Fruit fly (Drosophila melanogaster) whole organism, embryonic: ENCODE measurements around the gene CG14778.

Source experiments
- Antp ChIP-seq: fragments of 200-800 bp; sonication (Bioruptor generic); optimal IDR thresholded peaks from 3 replicates; lab custom pipeline; 2016; ENCODE audit warnings: missing biosample characterization, missing genetic modification characterization
- Atf-2 ChIP-seq: fragments of 200-800 bp; sonication (Bioruptor generic); optimal IDR thresholded peaks from 2 replicates; lab custom pipeline; 2016; ENCODE audit warnings: missing biosample characterization, missing genetic modification characterization
- Atf3 ChIP-seq: fragments of 200-800 bp; sonication (Bioruptor generic); optimal IDR thresholded peaks from 3 replicates; lab custom pipeline; 2016; ENCODE audit warnings: missing biosample characterization, missing genetic modification characterization
- B-H2 ChIP-seq: fragments of 200-800 bp; sonication (Bioruptor generic); optimal IDR thresholded peaks from 2 replicates; lab custom pipeline; 2018; ENCODE audit warnings: missing biosample characterization, mild to moderate bottlenecking, missing genetic modification characterization
- BEAF-32 ChIP-seq: fragments of 200-800 bp; sonication (Bioruptor generic); optimal IDR thresholded peaks from 3 replicates; lab custom pipeline; 2017; ENCODE audit warnings: missing biosample characterization, missing genetic modification characterization, mild to moderate bottlenecking, moderate library complexity, missing genetic modification reagents
- CG10366 ChIP-seq: fragments of 200-800 bp; sonication (Bioruptor generic); IDR thresholded peaks from 2 replicates; pipeline ENCODE4 v1.3.6; 2022; ENCODE audit warnings: missing biosample characterization, missing genetic modification characterization
- CG11398 ChIP-seq: fragments of 200-800 bp; sonication (Bioruptor generic); optimal IDR thresholded peaks from 2 replicates; lab custom pipeline; 2016; ENCODE audit warnings: missing biosample characterization, missing genetic modification characterization
- CG13775 ChIP-seq: fragments of 200-800 bp; sonication (Bioruptor generic); optimal IDR thresholded peaks from 3 replicates; lab custom pipeline; 2017; ENCODE audit warnings: missing biosample characterization, mild to moderate bottlenecking, missing genetic modification characterization
- CG14014 ChIP-seq: fragments of 200-800 bp; sonication (Bioruptor generic); IDR thresholded peaks from 2 replicates; pipeline ENCODE4 v1.3.6; 2022; ENCODE audit warnings: missing biosample characterization, missing genetic modification characterization
- CG14965 ChIP-seq: fragments of 200-800 bp; sonication (Bioruptor generic); optimal IDR thresholded peaks from 2 replicates; lab custom pipeline; 2016; ENCODE audit warnings: missing biosample characterization, missing genetic modification characterization, borderline replicate concordance
- CG15514 ChIP-seq: fragments of 200-800 bp; sonication (Bioruptor generic); optimal IDR thresholded peaks from 3 replicates; lab custom pipeline; 2017; ENCODE audit warnings: missing biosample characterization, missing genetic modification characterization, mild to moderate bottlenecking, moderate library complexity, missing genetic modification reagents
- CG17912 ChIP-seq: fragments of 200-800 bp; sonication (Bioruptor generic); optimal IDR thresholded peaks from 2 replicates; lab custom pipeline; 2018; ENCODE audit warnings: missing biosample characterization, mild to moderate bottlenecking, missing genetic modification characterization
- CG2678 ChIP-seq: fragments of 200-800 bp; sonication (Bioruptor generic); optimal IDR thresholded peaks from 3 replicates; lab custom pipeline; 2019; ENCODE audit warnings: missing biosample characterization, mild to moderate bottlenecking, missing genetic modification characterization, moderate library complexity
- CG30431 ChIP-seq: fragments of 200-800 bp; sonication (Bioruptor generic); optimal IDR thresholded peaks from 2 replicates; lab custom pipeline; 2017; ENCODE audit warnings: missing biosample characterization, missing genetic modification characterization
- CG32532 ChIP-seq: fragments of 200-800 bp; sonication (Bioruptor generic); IDR thresholded peaks from 2 replicates; pipeline ENCODE4 v1.3.6; 2022; ENCODE audit warnings: missing biosample characterization, missing genetic modification characterization
- CG33557 ChIP-seq: fragments of 200-800 bp; sonication (Bioruptor generic); optimal IDR thresholded peaks from 2 replicates; lab custom pipeline; 2019; ENCODE audit warnings: missing biosample characterization, mild to moderate bottlenecking, missing genetic modification characterization, moderate library complexity
- CG5953 ChIP-seq: fragments of 200-800 bp; sonication (Bioruptor generic); IDR thresholded peaks from 2 replicates; pipeline ENCODE4 v1.3.6; 2022; ENCODE audit warnings: missing biosample characterization, missing genetic modification characterization
- CG7928 ChIP-seq: fragments of 200-800 bp; sonication (Bioruptor generic); optimal IDR thresholded peaks from 2 replicates; lab custom pipeline; 2017; ENCODE audit warnings: missing biosample characterization, mild to moderate bottlenecking, missing genetic modification characterization
- CTCF ChIP-seq: fragments of 200-800 bp; sonication (Bioruptor generic); optimal IDR thresholded peaks from 2 replicates; lab custom pipeline; 2017; ENCODE audit warnings: missing biosample characterization, mild to moderate bottlenecking, missing genetic modification characterization, moderate library complexity
- Dfd ChIP-seq, 2 experiments: fragments of >200 bp; optimal IDR thresholded peaks; 2 replicates each; lab custom pipeline; 2017; ENCODE audit warnings: missing biosample characterization in 2 of 2, missing genetic modification characterization in 2 of 2
- Dll ChIP-seq: fragments of 200-800 bp; sonication (Bioruptor generic); IDR thresholded peaks from 4 replicates; pipeline ENCODE4 v1.3.6; 2022; ENCODE audit warnings: missing biosample characterization, missing genetic modification characterization; ENCODE audit not compliant: partially characterized antibody
- Doc3 ChIP-seq: fragments of 200-800 bp; sonication (Bioruptor generic); IDR thresholded peaks from 3 replicates; pipeline ENCODE4 v1.3.6; 2022; ENCODE audit warnings: missing biosample characterization, missing genetic modification characterization; ENCODE audit not compliant: partially characterized antibody
- Dp ChIP-seq: fragments of 200-800 bp; sonication (Bioruptor generic); optimal IDR thresholded peaks from 2 replicates; lab custom pipeline; 2018; ENCODE audit warnings: missing biosample characterization, mild to moderate bottlenecking, missing genetic modification characterization, moderate library complexity
- Ets65A ChIP-seq: fragments of 200-800 bp; sonication (Bioruptor generic); peaks from one replicate; lab custom pipeline; 2016; ENCODE audit warnings: missing biosample characterization, missing genetic modification characterization
- HmgD ChIP-seq: fragments of 200-800 bp; sonication (Bioruptor generic); optimal IDR thresholded peaks from 3 replicates; lab custom pipeline; 2016; ENCODE audit warnings: missing biosample characterization, missing genetic modification characterization
- Hr3 ChIP-seq: fragments of 200-800 bp; sonication (Bioruptor generic); optimal IDR thresholded peaks from 3 replicates; lab custom pipeline; 2016; ENCODE audit warnings: missing biosample characterization, missing genetic modification characterization
- Mad ChIP-seq: fragments of 200-800 bp; sonication (Bioruptor generic); optimal IDR thresholded peaks from 2 replicates; lab custom pipeline; 2016; ENCODE audit warnings: missing biosample characterization, missing genetic modification characterization
- Nf-YB ChIP-seq: fragments of 200-800 bp; sonication (Bioruptor generic); optimal IDR thresholded peaks from 3 replicates; lab custom pipeline; 2019; ENCODE audit warnings: missing biosample characterization, mild to moderate bottlenecking, missing genetic modification characterization, moderate library complexity
- NfI ChIP-seq: fragments of 200-800 bp; sonication (Bioruptor generic); optimal IDR thresholded peaks from 3 replicates; lab custom pipeline; 2018; ENCODE audit warnings: missing biosample characterization, mild to moderate bottlenecking, missing genetic modification characterization, moderate library complexity
- Ptx1 ChIP-seq: fragments of 200-800 bp; sonication (Bioruptor generic); IDR thresholded peaks from 2 replicates; pipeline ENCODE4 v1.3.6; 2022; ENCODE audit warnings: missing biosample characterization, missing genetic modification characterization
- abd-A ChIP-seq: fragments of 200-800 bp; sonication (Bioruptor generic); optimal IDR thresholded peaks from 3 replicates; lab custom pipeline; 2019; ENCODE audit warnings: missing biosample characterization, mild to moderate bottlenecking, missing genetic modification characterization, moderate library complexity
- ase ChIP-seq: fragments of 200-800 bp; sonication (Bioruptor generic); IDR thresholded peaks from 3 replicates; pipeline ENCODE4 v1.3.6; 2022; ENCODE audit warnings: missing biosample characterization, missing genetic modification characterization
- bcd ChIP-seq: fragments of 200-800 bp; sonication (Bioruptor generic); optimal IDR thresholded peaks from 2 replicates; lab custom pipeline; 2017; ENCODE audit warnings: missing biosample characterization, mild to moderate bottlenecking, missing genetic modification characterization
- bsh ChIP-seq, 2 experiments: fragments of 200-800 bp; sonication (Bioruptor generic); optimal IDR thresholded peaks; 2 replicates each; lab custom pipeline; 2017 to 2018; ENCODE audit warnings: mild to moderate bottlenecking in 2 of 2, missing biosample characterization in 2 of 2, missing genetic modification characterization in 2 of 2, moderate library complexity in 1 of 2
- chm ChIP-seq: fragments of 200-800 bp; sonication (Bioruptor generic); IDR thresholded peaks from 2 replicates; pipeline ENCODE4 v1.3.6; 2022; ENCODE audit warnings: missing biosample characterization, missing genetic modification characterization
- crol ChIP-seq: fragments of 200-800 bp; sonication (Bioruptor generic); IDR thresholded peaks from 2 replicates; pipeline ENCODE4 v1.3.6; 2022; ENCODE audit warnings: missing biosample characterization, missing genetic modification characterization
- dm ChIP-seq: fragments of 200-800 bp; sonication (Bioruptor generic); optimal IDR thresholded peaks from 3 replicates; lab custom pipeline; 2016; ENCODE audit warnings: missing biosample characterization, missing genetic modification characterization
- dmrt11E ChIP-seq: fragments of 200-800 bp; sonication (Bioruptor generic); optimal IDR thresholded peaks from 3 replicates; lab custom pipeline; 2018; ENCODE audit warnings: missing biosample characterization, mild to moderate bottlenecking, missing genetic modification characterization, moderate library complexity
- emc ChIP-seq: fragments of 200-800 bp; sonication (Bioruptor generic); optimal IDR thresholded peaks from 2 replicates; lab custom pipeline; 2016; ENCODE audit warnings: missing biosample characterization, missing genetic modification characterization
- esg ChIP-seq: fragments of 200-800 bp; sonication (Bioruptor generic); conservative IDR thresholded peaks from 2 replicates; pipeline ENCODE4 v1.3.6; 2022; ENCODE audit warnings: missing biosample characterization, missing genetic modification characterization
- fd64A ChIP-seq: fragments of 200-800 bp; sonication (Bioruptor generic); optimal IDR thresholded peaks from 3 replicates; lab custom pipeline; 2018; ENCODE audit warnings: missing biosample characterization, mild to moderate bottlenecking, missing genetic modification characterization
- gem ChIP-seq: fragments of 200-800 bp; sonication (Bioruptor generic); optimal IDR thresholded peaks from 2 replicates; lab custom pipeline; 2019; ENCODE audit warnings: missing biosample characterization, mild to moderate bottlenecking, missing genetic modification characterization, moderate library complexity
- her ChIP-seq: fragments of 200-800 bp; sonication (Bioruptor generic); optimal IDR thresholded peaks from 2 replicates; lab custom pipeline; 2016; ENCODE audit warnings: missing biosample characterization, missing genetic modification characterization
- knrl ChIP-seq: fragments of 200-800 bp; sonication (Bioruptor generic); IDR thresholded peaks from 3 replicates; pipeline ENCODE4 v1.3.6; 2022; ENCODE audit warnings: missing biosample characterization, missing genetic modification characterization; ENCODE audit not compliant: partially characterized antibody
- nmo ChIP-seq: fragments of 200-800 bp; sonication (Bioruptor generic); optimal IDR thresholded peaks from 2 replicates; lab custom pipeline; 2018; ENCODE audit warnings: missing biosample characterization, mild to moderate bottlenecking, missing genetic modification characterization, moderate library complexity
- shn ChIP-seq: fragments of 200-800 bp; sonication (Bioruptor generic); optimal IDR thresholded peaks from 3 replicates; lab custom pipeline; 2016; ENCODE audit warnings: missing biosample characterization, missing genetic modification characterization
- slp2 ChIP-seq: fragments of 200-800 bp; sonication (Bioruptor generic); optimal IDR thresholded peaks from 2 replicates; lab custom pipeline; 2016; ENCODE audit warnings: missing biosample characterization, missing genetic modification characterization
- sqz ChIP-seq: fragments of 200-800 bp; sonication (Bioruptor generic); optimal IDR thresholded peaks from 3 replicates; lab custom pipeline; 2018; ENCODE audit warnings: missing biosample characterization, mild to moderate bottlenecking, missing genetic modification characterization
- tap ChIP-seq: fragments of 200-800 bp; optimal IDR thresholded peaks from 3 replicates; lab custom pipeline; 2019; ENCODE audit warnings: missing biosample characterization, mild to moderate bottlenecking, missing genetic modification characterization, moderate library complexity
- tna ChIP-seq: fragments of 200-800 bp; sonication (Bioruptor generic); IDR thresholded peaks from 2 replicates; pipeline ENCODE4 v1.3.6; 2022; ENCODE audit warnings: missing biosample characterization, missing genetic modification characterization; ENCODE audit not compliant: partially characterized antibody
- vfl ChIP-seq: fragments of 200-800 bp; sonication (Bioruptor generic); optimal IDR thresholded peaks from 2 replicates; lab custom pipeline; 2016; ENCODE audit warnings: missing biosample characterization, missing genetic modification characterization

Gene CG14778

dm6 chrX:1470562-1470961 lies 3.3 kb downstream of the CG14778 start, which contains the start of gene pck (continued):
- peak; percentile 27 for TF ChIP-seq bcd (GFP tag; lab: Kevin White, UChicago)
- peak; percentile 65 for TF ChIP-seq dmrt11E (tag; lab: Kevin White, UChicago)
- no peak for TF ChIP-seq tap
- TF ChIP-seq HmgD (GFP tag; lab: Kevin White, UChicago): no peak
- peak; percentile 28 for TF ChIP-seq nmo (GFP tag; lab: Kevin White, UChicago)
- TF ChIP-seq CG2678 (tag; lab: Kevin White, UChicago): peak; percentile 52
- TF ChIP-seq NfI (GFP tag; lab: Kevin White, UChicago): peak; percentile 35
- no peak for TF ChIP-seq CG14014
- peak; percentile 66 for TF ChIP-seq BEAF-32 (GFP tag; lab: Kevin White, UChicago)
- TF ChIP-seq Dll (GFP tag; lab: Robert Waterston, UW): peak; percentile 60; the same call in 2 of the 4 replicates
- no peak for TF ChIP-seq fd64A (GFP tag; lab: Kevin White, UChicago)
- TF ChIP-seq CG33557 (GFP tag; lab: Kevin White, UChicago): peak; percentile 42
- TF ChIP-seq dm (GFP tag; lab: Kevin White, UChicago): peak; percentile 71
- no peak for TF ChIP-seq her (GFP tag; lab: Kevin White, UChicago)
- TF ChIP-seq gem: no peak
- TF ChIP-seq CG15514: peak; percentile 83
- peak; percentile 67 for TF ChIP-seq CG32532 (GFP tag; lab: Robert Waterston, UW)
- peak; percentile 19 for TF ChIP-seq Nf-YB
- TF ChIP-seq CG14965 (GFP tag; lab: Kevin White, UChicago): no peak
- peak; percentile 63 for TF ChIP-seq Antp (GFP tag; lab: Kevin White, UChicago)
- TF ChIP-seq CG13775: peak; percentile 69
- TF ChIP-seq knrl (GFP tag; lab: Robert Waterston, UW): peak; percentile 48; the same call in 1 of the 3 replicates
- TF ChIP-seq CG30431 (GFP tag; lab: Kevin White, UChicago): peak; percentile 6
- peak; percentile 4 for TF ChIP-seq Atf-2 (GFP tag; lab: Kevin White, UChicago)
- peak; percentile 60; the same call in 1 of the 2 replicates for TF ChIP-seq chm
- TF ChIP-seq CG10366 (GFP tag; lab: Robert Waterston, UW): peak; percentile 55
- TF ChIP-seq Doc3: peak; percentile 35; the same call in 1 of the 3 replicates
- peak; percentile 60; the same call in 2 of the 3 replicates for TF ChIP-seq ase (GFP tag; lab: Robert Waterston, UW)
- TF ChIP-seq Mad: peak; percentile 38
- no peak for TF ChIP-seq sqz
- TF ChIP-seq emc (GFP tag; lab: Kevin White, UChicago): no peak
- TF ChIP-seq CG17912: peak; percentile 1
- peak; percentile 63 for TF ChIP-seq Hr3 (GFP tag; lab: Kevin White, UChicago)
- TF ChIP-seq crol (GFP tag; lab: Robert Waterston, UW): no peak
- TF ChIP-seq CG5953: peak; percentile 54; the same call in 1 of the 2 replicates
- TF ChIP-seq Dp: peak; percentile 58
- peak in 1 of 2 experiments; percentile 76 for TF ChIP-seq bsh (GFP tag; optimal IDR thresholded peaks at IDR 0.05; lab: Kevin White, UChicago)
- TF ChIP-seq Atf3 (GFP tag; lab: Kevin White, UChicago): peak; percentile 55
- TF ChIP-seq shn (GFP tag; lab: Kevin White, UChicago): peak; percentile 44
- TF ChIP-seq abd-A (tag; lab: Kevin White, UChicago): no peak
- TF ChIP-seq CTCF (GFP tag; lab: Kevin White, UChicago): peak; percentile 26
- no peak for TF ChIP-seq tna (GFP tag; lab: Robert Waterston, UW)
- TF ChIP-seq Dfd (GFP tag; optimal IDR thresholded peaks at IDR 0.05; lab: Kevin White, UChicago): no peak
- TF ChIP-seq CG11398 (GFP tag; lab: Kevin White, UChicago): peak; percentile 40
- TF ChIP-seq CG7928 (GFP tag; lab: Kevin White, UChicago): peak; percentile 8
- no peak for TF ChIP-seq esg (GFP tag; lab: Robert Waterston, UW)
- TF ChIP-seq Ptx1 (GFP tag; lab: Robert Waterston, UW): peak; percentile 72
- peak; percentile 36 for TF ChIP-seq slp2 (GFP tag; lab: Kevin White, UChicago)
- no peak for TF ChIP-seq Ets65A (GFP tag; lab: Kevin White, UChicago)
- TF ChIP-seq vfl (GFP tag; lab: Kevin White, UChicago): peak; percentile 72
- no peak for TF ChIP-seq B-H2 (GFP tag; lab: Kevin White, UChicago)
